Worm (Caenorhabditis elegans): Measurements from ENCODE around the gene K07F5.14.

The K07F5.14 gene

ce11 chrIV:9861921-9862320, at the start of gene K07F5.14:
K07F5.14 (plus strand) TSS chrIV:9862221.
- TF ChIP-seq fos-1 (tag; optimal IDR thresholded peaks at IDR 0.05) (no peak), lin-15B (tag; optimal IDR thresholded peaks at IDR 0.05) (no peak), mef-2 (tag; optimal IDR thresholded peaks at IDR 0.05) (no peak), nhr-71 (tag; optimal IDR thresholded peaks at IDR 0.05) (no peak), fkh-8 (tag; optimal IDR thresholded peaks at IDR 0.05) (no peak), lin-13 (GFP tag; optimal IDR thresholded peaks at IDR 0.05) (no peak), nhr-84 (tag; optimal IDR thresholded peaks at IDR 0.05) (no peak), sox-4 (tag; optimal IDR thresholded peaks at IDR 0.05) (no peak), blmp-1 (tag; optimal IDR thresholded peaks at IDR 0.05) (no peak), pag-3 (tag; optimal IDR thresholded peaks at IDR 0.05; ENCODE audit: borderline replicate concordance, insufficient read depth) (no peak), C04F5.9 (tag; optimal IDR thresholded peaks at IDR 0.05) (no peak), nhr-28 (tag; optimal IDR thresholded peaks at IDR 0.05) (no peak), unc-30 (tag; optimal IDR thresholded peaks at IDR 0.05) (no peak), sup-37 (GFP tag; optimal IDR thresholded peaks at IDR 0.05) (no peak), vab-15 (tag; optimal IDR thresholded peaks at IDR 0.05) (no peak), alr-1 (tag; optimal IDR thresholded peaks at IDR 0.05; ENCODE audit: borderline replicate concordance) (no peak)

- TF ChIP-seq fkh-4 (tag; optimal IDR thresholded peaks at IDR 0.05; ENCODE audit: borderline replicate concordance): no peak
- no peak for TF ChIP-seq ztf-4 (tag; optimal IDR thresholded peaks at IDR 0.05)
- TF ChIP-seq lir-3 (tag; optimal IDR thresholded peaks at IDR 0.05; ENCODE audit: poor library complexity): no peak
Measured at ce11 chrIV:9815432-9815831, 46.6 kb upstream of the K07F5.14 start, which contains the start of gene egl-20. egl-20 (minus strand) TSS chrIV:9815532.

- TF ChIP-seq irx-1 (tag; optimal IDR thresholded peaks at IDR 0.05) (no peak), blmp-1 (tag; optimal IDR thresholded peaks at IDR 0.05) (peak; percentile 53)
Measured at ce11 chrIV:9821621-9822020, 40.4 kb upstream of the K07F5.14 start, which contains the start of gene col-123. col-123 (plus strand) TSS chrIV:9821921.

ce11 chrIV:9822585-9822984, 39.4 kb upstream of the K07F5.14 start:
- TF ChIP-seq nhr-77 (tag; optimal IDR thresholded peaks at IDR 0.05): no peak

ce11 chrIV:9824480-9824879, 37.5 kb upstream of the K07F5.14 start, which contains the start of gene catp-6:
catp-6 (minus strand) TSS chrIV:9824580.
- TF ChIP-seq efl-1 (optimal IDR thresholded peaks at IDR 0.05) (no peak), efl-1 (GFP tag; optimal IDR thresholded peaks at IDR 0.05 in 1 of 2) (peak in 1 of 2 experiments; percentile 89), nhr-85 (tag) (no peak)

ce11 chrIV:9825196-9825744, 36.8 kb upstream of the K07F5.14 start, which contains the start of gene mtr-4:
mtr-4 (plus strand) TSS chrIV:9825694.
- TF ChIP-seq nhr-71 (tag; optimal IDR thresholded peaks at IDR 0.05) (peak; percentile 55), dpl-1 (GFP tag; optimal IDR thresholded peaks at IDR 0.05) (peak; percentile 33 to 73 (median 59)), pag-3 (tag; optimal IDR thresholded peaks at IDR 0.05; ENCODE audit: borderline replicate concordance, insufficient read depth) (no peak), elt-2 (tag; optimal IDR thresholded peaks at IDR 0.05) (peak; percentile 57), lin-35 (GFP tag; optimal IDR thresholded peaks at IDR 0.05) (peak; percentile 40 to 63), grh-1 (GFP tag; IDR thresholded peaks at IDR 0.05) (no peak), tbx-2 (tag; optimal IDR thresholded peaks at IDR 0.05) (peak; percentile 2), ceh-82 (tag; optimal IDR thresholded peaks at IDR 0.05) (no peak), fos-1 (tag; optimal IDR thresholded peaks at IDR 0.05) (no peak), ama-1 (optimal IDR thresholded peaks at IDR 0.05) (no peak), efl-1 (optimal IDR thresholded peaks at IDR 0.05) (peak; percentile 32 to 69), efl-1 (GFP tag; optimal IDR thresholded peaks at IDR 0.05 in 1 of 2) (peak; percentile 73 to 95), lsy-2 (tag; optimal IDR thresholded peaks at IDR 0.05) (peak in 1 of 2 experiments; percentile 53), unc-62 (GFP tag; optimal IDR thresholded peaks at IDR 0.05) (no peak), rnt-1 (tag; optimal IDR thresholded peaks at IDR 0.05) (no peak), Y116A8C.19 (tag; optimal IDR thresholded peaks at IDR 0.05; ENCODE audit: borderline replicate concordance) (no peak), snpc-4 (tag; optimal IDR thresholded peaks at IDR 0.05) (no peak), hpl-2 (GFP tag; optimal IDR thresholded peaks at IDR 0.05) (no peak), fkh-8 (tag; optimal IDR thresholded peaks at IDR 0.05) (peak; percentile 8), pax-3 (tag; optimal IDR thresholded peaks at IDR 0.05) (no peak), elt-3 (tag; optimal IDR thresholded peaks at IDR 0.05) (no peak), lin-15B (tag; optimal IDR thresholded peaks at IDR 0.05) (peak; percentile 21), xbp-1 (tag; optimal IDR thresholded peaks at IDR 0.05) (peak; percentile 9), dsc-1 (tag; optimal IDR thresholded peaks at IDR 0.05) (no peak), zag-1 (tag; optimal IDR thresholded peaks at IDR 0.05) (no peak)

Data from whole organism, L1 larva.